Worm (Caenorhabditis elegans) whole organism, L4 larva: ENCODE measurements around the gene egl-3.

ENCODE experiments used
- Y105C5A.15 ChIP-seq: fragments of 200-800 bp; sonication (Bioruptor generic); IDR thresholded peaks from 2 replicates; pipeline ENCODE4 v1.3.6; 2022; ENCODE audit warnings: missing genetic modification characterization, missing compliant biosample characterization
- ama-1 ChIP-seq: fragments of 150-350 bp; optimal IDR thresholded peaks from 2 replicates; lab custom pipeline; 2014; ENCODE audit warnings: inconsistent platforms, mixed read lengths
- mep-1 ChIP-seq: fragments of 150-350 bp; sonication (generic microtip); optimal IDR thresholded peaks from 3 replicates; lab custom pipeline; 2014; ENCODE audit warnings: missing biosample characterization, missing genetic modification characterization
- nhr-77 ChIP-seq: fragments of 150-350 bp; optimal IDR thresholded peaks from 2 replicates; lab custom pipeline; 2014; ENCODE audit warnings: missing biosample characterization, missing genetic modification characterization
- skn-1 ChIP-seq: fragments of 150-350 bp; optimal IDR thresholded peaks from 2 replicates; lab custom pipeline; 2014; ENCODE audit warnings: missing biosample characterization, missing genetic modification characterization

DNA sequence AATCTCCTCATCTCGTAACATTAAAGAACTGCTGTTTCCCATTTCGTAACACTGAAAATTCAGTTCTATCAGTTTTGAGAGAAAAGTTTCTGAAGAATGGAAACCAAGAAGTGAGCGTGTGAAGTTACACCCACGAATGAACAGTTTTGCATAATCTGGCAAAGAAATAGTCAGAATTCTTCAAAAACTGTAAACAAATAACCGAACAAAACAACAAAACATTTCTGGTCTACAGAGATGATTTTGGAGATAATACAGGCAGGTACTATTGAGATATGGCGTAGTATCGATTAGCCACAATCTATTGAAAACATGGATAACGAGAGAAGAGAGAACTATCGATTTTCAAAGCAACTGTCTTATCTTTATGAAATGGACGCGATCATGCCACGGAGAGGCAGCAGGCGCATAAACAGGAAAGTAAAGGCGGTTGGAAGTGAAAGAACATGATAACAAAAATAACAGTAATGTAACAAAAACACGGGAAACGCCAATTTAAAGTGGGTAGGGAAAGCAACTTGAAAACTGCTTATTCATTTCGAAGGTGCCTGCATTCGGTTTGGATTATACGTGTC, 30.0 kb upstream of the egl-3 start, which contains the start of gene chpf-1:
- TF ChIP-seq skn-1 (tag; lab: Kevin White, UChicago), result no peak
- TF ChIP-seq Y105C5A.15 (GFP tag; lab: Robert Waterston, UW), result no peak
- TF ChIP-seq nhr-77 (tag; lab: Kevin White, UChicago), result no peak
- peak; percentile 14 for TF ChIP-seq mep-1
- no peak for TF ChIP-seq ama-1 (lab: Kevin White, UChicago)
